Fruit fly (Drosophila melanogaster) S2 (cell line): ENCODE measurements around the gene mtSSB.

Experiments
- CG8478 ChIP-seq: fragments of >200 bp; optimal IDR thresholded peaks from 2 replicates; lab custom pipeline; 2018
- CTCF ChIP-seq, 2 experiments: fragments of >200 bp; optimal IDR thresholded peaks; 2 replicates each; lab custom pipeline; 2018

- TF ChIP-seq CG8478 (lab: Kevin White, UChicago) (no peak), CTCF (optimal IDR thresholded peaks at IDR 0.05; lab: Kevin White, UChicago) (no peak)
These were observed 31.1 kb upstream of the mtSSB start for dm6 chr3R:16235941-16236712.
